Fruit fly (Drosophila melanogaster) ovary, adult (tissue): ENCODE measurements around the gene Hsp26.
A peak's percentile ranks its signal among the peaks of the same experiment; 100 is the strongest.

ENCODE experiments used
- CG17801 ChIP-seq: fragments of 200-800 bp; optimal IDR thresholded peaks from 2 replicates; lab custom pipeline; 2019; ENCODE audit warnings: missing biosample characterization, mild to moderate bottlenecking, missing genetic modification characterization, moderate library complexity; ENCODE audit not compliant: partially characterized antibody

The Hsp26 gene

dm6 chr3L:9384445-9385079, 7.3 kb upstream of the Hsp26 start:
- TF ChIP-seq CG17801 (GFP tag; lab: Kevin White, UChicago) = no peak

DNA sequence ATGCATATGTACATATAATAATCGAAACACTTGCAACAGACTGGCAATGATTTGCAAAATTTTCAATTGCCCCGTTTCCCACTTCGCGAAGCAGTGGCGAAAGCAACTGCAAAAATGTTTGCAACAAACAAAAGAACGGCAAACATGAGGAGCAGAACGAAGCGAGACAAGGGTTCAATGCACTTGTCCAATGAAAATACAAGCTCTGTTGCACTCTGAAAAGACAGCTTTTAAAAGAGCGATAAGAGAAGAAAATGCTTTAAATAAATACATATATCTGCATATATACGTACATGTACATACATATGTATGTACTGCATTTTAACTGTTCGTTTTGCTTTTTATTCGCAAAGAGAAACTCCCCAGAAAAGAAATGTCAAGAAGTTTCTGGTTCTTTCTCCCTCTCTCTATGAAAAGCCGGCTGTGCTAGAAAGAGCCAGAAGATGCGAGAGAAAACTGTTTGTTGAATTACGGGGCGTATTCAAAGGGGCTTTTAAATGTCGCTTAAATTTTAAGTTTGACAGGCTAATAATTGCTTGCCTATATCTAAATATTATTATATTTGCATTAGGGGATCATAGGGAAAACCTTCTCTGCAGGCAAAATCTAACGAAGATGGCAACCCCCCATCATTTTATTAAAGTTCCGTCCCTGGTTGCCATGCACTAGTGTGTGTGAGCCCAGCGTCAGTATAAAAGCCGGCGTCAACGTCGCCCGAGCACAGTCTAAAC, 6.3 kb upstream of the Hsp26 start, which contains the start of gene Hsp27:
Gene Hsp27 (plus strand): TSS at position 719 of the 731 bp plus-strand sequence.
- peak; percentile 99 for TF ChIP-seq CG17801 (GFP tag; lab: Kevin White, UChicago)

DNA sequence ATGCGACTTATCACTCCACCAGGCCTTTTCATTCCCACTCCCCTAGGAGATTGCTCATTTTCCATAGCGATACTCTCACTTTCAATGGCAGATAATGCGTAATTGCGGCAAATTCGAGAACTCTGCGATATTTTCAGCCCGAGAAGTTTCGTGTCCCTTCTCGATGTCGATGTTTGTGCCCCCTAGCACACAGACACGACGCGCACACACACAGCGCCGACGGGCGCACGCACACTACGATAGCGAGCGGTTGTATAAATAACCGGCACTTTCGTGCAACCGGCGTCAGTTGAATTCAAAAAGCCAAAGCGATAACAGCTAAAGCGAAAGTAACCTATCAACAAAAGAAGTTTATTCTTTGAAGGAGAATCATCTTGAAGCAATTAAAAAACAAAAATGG, 4.4 kb upstream of the Hsp26 start, which contains the start of gene Hsp23:
Gene Hsp23 (plus strand): TSS at position 281 of the 400 bp plus-strand sequence.
- no peak for TF ChIP-seq CG17801 (GFP tag; lab: Kevin White, UChicago)

DNA sequence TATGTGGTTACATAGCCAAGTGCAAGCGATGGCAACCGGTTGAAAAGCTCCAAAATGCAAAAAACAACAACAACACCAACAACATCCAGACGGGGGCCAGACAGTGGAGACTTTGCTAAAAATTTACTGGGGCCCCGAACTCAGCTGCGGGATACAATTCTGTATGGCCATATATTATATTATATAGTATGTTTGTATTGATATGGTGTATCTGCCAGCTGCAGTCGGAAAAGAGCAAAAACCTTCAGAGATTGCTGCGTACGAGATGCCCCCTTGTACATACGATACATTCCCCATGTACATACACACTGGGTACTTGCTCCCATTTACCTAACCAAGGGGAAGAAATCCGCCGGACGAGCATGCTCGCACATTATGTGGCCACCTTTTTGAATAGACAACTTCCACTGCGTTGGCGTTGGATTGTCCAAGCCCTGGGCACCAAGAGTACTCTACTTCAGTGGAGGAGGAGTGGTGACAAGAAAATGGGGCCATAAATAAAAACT, 3.2 kb upstream of the Hsp26 start:
- TF ChIP-seq CG17801 (GFP tag; lab: Kevin White, UChicago) = no peak

DNA sequence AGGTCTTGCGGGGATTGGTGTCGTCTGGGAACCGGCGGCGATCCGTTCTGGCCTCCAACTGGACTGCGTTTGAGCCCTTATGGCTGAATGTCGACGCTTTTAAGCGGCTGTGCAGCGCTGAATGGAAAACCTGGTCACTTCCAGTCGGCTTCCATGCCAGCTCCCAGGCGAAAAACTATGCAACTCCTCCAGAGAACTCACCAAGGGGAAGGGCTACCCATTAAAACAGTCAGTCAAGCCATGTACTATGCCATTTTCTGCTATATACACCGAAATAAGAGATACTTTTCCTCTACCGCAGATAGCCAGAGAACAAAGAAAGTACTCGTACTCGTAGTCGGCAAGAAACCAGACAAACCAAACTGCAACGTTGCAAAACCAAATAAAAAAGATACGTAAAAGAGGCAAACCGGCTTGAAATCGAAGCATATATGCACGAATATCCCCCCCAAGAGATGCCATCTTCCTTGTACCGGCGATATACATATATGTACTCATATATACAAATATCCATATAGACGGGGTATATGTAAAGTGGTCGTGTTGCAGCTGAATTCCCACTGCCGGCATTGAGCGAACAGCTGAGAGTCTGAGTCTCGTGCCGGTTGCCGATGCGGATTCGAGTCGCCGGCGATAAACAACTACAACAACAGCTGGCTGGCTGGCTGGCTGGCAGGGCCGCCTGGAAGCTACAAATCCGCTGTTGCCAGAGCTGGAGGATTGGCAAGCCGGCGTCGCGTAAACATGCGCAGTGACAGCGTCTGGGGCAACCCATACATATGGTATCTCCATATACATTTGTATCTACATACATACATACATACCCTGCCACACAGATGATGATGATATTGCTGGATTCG, 2.5 kb upstream of the Hsp26 start, which contains the start of gene Hsp67Ba:
Gene Hsp67Ba (minus strand): TSS at position 51 of the 860 bp plus-strand sequence.
- no peak for TF ChIP-seq CG17801 (GFP tag; lab: Kevin White, UChicago)

DNA sequence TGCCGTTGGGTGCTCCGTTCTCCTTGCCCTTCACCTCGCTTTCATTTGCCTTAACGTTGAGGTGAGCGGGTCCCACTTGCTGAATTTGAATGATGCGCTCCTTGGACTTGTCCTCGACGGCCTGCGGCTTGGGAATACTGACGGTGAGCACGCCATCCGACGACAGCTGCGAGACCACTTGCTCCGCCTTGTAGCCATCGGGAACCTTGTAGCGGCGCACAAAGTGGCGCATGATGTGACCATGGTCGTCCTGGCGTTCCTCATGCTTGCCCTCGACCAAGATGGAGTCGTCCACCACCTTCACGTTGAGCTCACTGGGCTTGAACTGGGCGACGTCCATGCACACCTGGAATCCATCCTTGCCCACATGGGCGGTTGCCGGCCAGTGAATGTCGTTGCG, 654 bp downstream of the Hsp26 start:
- TF ChIP-seq CG17801 (GFP tag; lab: Kevin White, UChicago) = no peak

dm6 chr3L:9375130-9375529, 2.1 kb downstream of the Hsp26 start, which contains the start of gene CG4461:
CG4461 (plus strand) TSS chr3L:9375430.
- no peak for TF ChIP-seq CG17801 (GFP tag; lab: Kevin White, UChicago)

DNA sequence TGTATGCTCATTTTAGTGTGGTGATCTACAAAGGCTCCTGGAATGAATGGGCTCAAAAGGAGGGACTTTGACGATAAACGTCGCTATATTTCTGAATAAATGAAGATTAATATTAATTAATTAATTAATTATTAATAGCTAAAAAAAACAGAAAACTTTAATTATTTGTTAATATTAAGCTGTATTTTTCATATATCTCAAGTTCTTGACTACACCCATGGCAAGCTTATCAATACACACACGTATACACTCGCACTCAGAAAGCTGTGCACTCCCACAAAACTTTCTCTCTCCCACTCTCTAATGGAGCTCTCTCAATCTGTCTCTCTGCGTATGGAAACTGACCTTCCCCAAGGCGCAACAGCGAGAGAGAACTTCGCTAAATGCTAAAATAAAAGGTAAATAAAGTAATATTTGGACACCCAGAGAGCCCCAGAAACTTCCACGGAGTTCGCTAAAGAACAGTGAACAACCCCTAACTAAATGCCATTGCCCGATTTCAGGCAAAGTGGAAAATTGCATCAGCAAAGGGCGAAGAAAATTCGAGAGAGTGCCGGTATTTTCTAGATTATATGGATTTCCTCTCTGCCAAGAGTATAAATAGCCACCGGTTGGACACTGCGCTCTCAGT, 3.7 kb downstream of the Hsp26 start:
- no peak for TF ChIP-seq CG17801 (GFP tag; lab: Kevin White, UChicago)

dm6 chr3L:9372278-9372975, 4.8 kb downstream of the Hsp26 start, which contains the start of the genes Hsp67Bc, CG4456 and Hsp22:
Hsp67Bc (minus strand) TSS chr3L:9372497.
CG4456 (plus strand) TSS chr3L:9372722.
Hsp22 (plus strand) TSS chr3L:9372931.
- no peak for TF ChIP-seq CG17801 (GFP tag; lab: Kevin White, UChicago)

- peak; percentile 64 for TF ChIP-seq CG17801 (GFP tag; lab: Kevin White, UChicago)
Observed at dm6 chr3L:9370907-9371365, 6.3 kb downstream of the Hsp26 start, which contains the start of gene Fdx1. Fdx1 (minus strand) TSS chr3L:9371238.

dm6 chr3L:9368665-9369064, 8.6 kb downstream of the Hsp26 start:
- no peak for TF ChIP-seq CG17801 (GFP tag; lab: Kevin White, UChicago)

DNA sequence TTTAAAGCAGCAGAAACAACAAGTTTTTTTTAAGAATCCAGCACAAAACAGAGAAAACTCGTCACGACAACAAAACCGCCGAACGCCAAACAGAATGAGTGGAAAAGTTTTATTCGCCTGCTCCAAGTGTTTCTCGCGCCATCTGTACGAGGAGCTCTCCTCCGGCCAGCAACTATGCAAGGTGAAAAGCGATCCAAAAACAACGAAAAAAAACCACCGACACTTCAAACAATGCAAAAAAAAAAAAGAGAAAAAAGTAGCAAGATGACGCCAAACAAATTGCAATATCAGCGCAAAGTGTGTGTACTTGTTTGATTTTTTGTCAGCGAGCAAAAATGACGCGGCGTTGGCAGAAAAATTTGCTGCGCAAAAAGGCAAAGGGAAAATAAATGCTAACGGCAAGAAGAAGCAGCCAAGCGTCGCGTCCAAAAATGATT, 9.8 kb downstream of the Hsp26 start:
- peak; percentile 78 for TF ChIP-seq CG17801 (GFP tag; lab: Kevin White, UChicago)

dm6 chr3L:9366850-9367430, 10.3 kb downstream of the Hsp26 start, which contains the start of the genes Klp67A and CG4452:
Klp67A (minus strand) TSS chr3L:9367046.
CG4452 (plus strand) TSS chr3L:9367377.
- no peak for TF ChIP-seq CG17801 (GFP tag; lab: Kevin White, UChicago)
